Worm (Caenorhabditis elegans) whole organism, young adult: ENCODE data around the gene F26F4.9.
A peak's percentile ranks its signal among the peaks of the same experiment; 100 is the strongest.

Source experiments
- B0336.3 ChIP-seq: fragments of 200-800 bp; sonication (Bioruptor generic); IDR thresholded peaks from 2 replicates; pipeline ENCODE4 v1.3.6; 2022; ENCODE audit warnings: missing genetic modification characterization, missing compliant biosample characterization
- D2030.7 ChIP-seq: fragments of 200-800 bp; sonication (Bioruptor generic); IDR thresholded peaks from 2 replicates; pipeline ENCODE4 v1.3.6; 2022; ENCODE audit warnings: missing genetic modification reagents, missing genetic modification characterization, missing compliant biosample characterization
- F10E7.11 ChIP-seq: sonication (generic microtip); optimal IDR thresholded peaks from 2 replicates; lab custom pipeline; 2017; ENCODE audit warnings: mild to moderate bottlenecking, missing genetic modification characterization, moderate library complexity, missing compliant biosample characterization
- F23B12.7 ChIP-seq: sonication (generic microtip); optimal IDR thresholded peaks from 2 replicates; lab custom pipeline; 2017; ENCODE audit warnings: missing genetic modification characterization, mild to moderate bottlenecking, missing compliant biosample characterization, antibody characterized with exemption, moderate library complexity; ENCODE audit not compliant: insufficient read depth
- K11D2.4 ChIP-seq: fragments of 200-800 bp; sonication (Bioruptor generic); IDR thresholded peaks from 2 replicates; pipeline ENCODE4 v1.3.6; 2022; ENCODE audit warnings: missing genetic modification reagents, missing genetic modification characterization, missing compliant biosample characterization
- K12H6.12 ChIP-seq: fragments of 200-800 bp; sonication (Bioruptor generic); optimal IDR thresholded peaks from 2 replicates; lab custom pipeline; 2018; ENCODE audit warnings: mild to moderate bottlenecking, missing genetic modification characterization, missing compliant biosample characterization
- T26A5.8 ChIP-seq: sonication (generic microtip); optimal IDR thresholded peaks from 2 replicates; lab custom pipeline; 2016; ENCODE audit warnings: missing genetic modification characterization, missing compliant biosample characterization
- Y53F4B.3 ChIP-seq: fragments of 200-800 bp; sonication (Bioruptor generic); IDR thresholded peaks from 2 replicates; pipeline ENCODE4 v1.3.6; 2022; ENCODE audit warnings: missing genetic modification reagents, missing genetic modification characterization, missing compliant biosample characterization
- Y53G8AR.9 ChIP-seq: fragments of 200-800 bp; sonication (Bioruptor generic); conservative IDR thresholded peaks from 2 replicates; pipeline ENCODE4 v1.3.6; 2022; ENCODE audit warnings: missing genetic modification reagents, missing genetic modification characterization, missing compliant biosample characterization
- Y95B8A.8 ChIP-seq: fragments of 200-800 bp; sonication (Bioruptor generic); IDR thresholded peaks from 2 replicates; pipeline ENCODE4 v1.3.6; 2022; ENCODE audit warnings: missing genetic modification reagents, missing genetic modification characterization, missing compliant biosample characterization
- ama-1 ChIP-seq, 3 experiments: fragments of 150-350 bp in 1 of 3; sonication (generic microtip) in 2 of 3; optimal IDR thresholded peaks; 2 replicates each; lab custom pipeline; 2014 to 2018; ENCODE audit warnings: missing biosample characterization in 2 of 3, missing genetic modification characterization in 2 of 3, missing genetic modification reagents in 2 of 3
- athp-1 ChIP-seq: sonication (generic microtip); optimal IDR thresholded peaks from 2 replicates; lab custom pipeline; 2017; ENCODE audit warnings: mild to moderate bottlenecking, missing genetic modification characterization, missing compliant biosample characterization
- attf-6 ChIP-seq: fragments of 200-800 bp; sonication (Bioruptor generic); IDR thresholded peaks from 2 replicates; pipeline ENCODE4 v1.3.6; 2022; ENCODE audit warnings: missing genetic modification reagents, missing genetic modification characterization, missing compliant biosample characterization
- chd-7 ChIP-seq: sonication (generic microtip); optimal IDR thresholded peaks from 2 replicates; lab custom pipeline; 2016; ENCODE audit warnings: mild to moderate bottlenecking, missing genetic modification characterization, moderate library complexity, missing compliant biosample characterization
- dpl-1 ChIP-seq: fragments of 150-350 bp; optimal IDR thresholded peaks from 2 replicates; lab custom pipeline; 2014; ENCODE audit warnings: missing biosample characterization, missing genetic modification reagents, missing genetic modification characterization
- ets-4 ChIP-seq: fragments of 200-800 bp; sonication (Bioruptor generic); optimal IDR thresholded peaks from 2 replicates; lab custom pipeline; 2018; ENCODE audit warnings: mild to moderate bottlenecking, missing genetic modification characterization, missing compliant biosample characterization
- him-1 ChIP-seq: sonication (generic microtip); optimal IDR thresholded peaks from 2 replicates; lab custom pipeline; 2016; ENCODE audit warnings: missing genotype, missing genetic modification reagents, missing genetic modification characterization, missing compliant biosample characterization
- hsf-1 ChIP-seq: fragments of 200-800 bp; sonication (Bioruptor generic); IDR thresholded peaks from 2 replicates; pipeline ENCODE4 v1.3.6; 2022; ENCODE audit warnings: missing genetic modification reagents, missing genetic modification characterization, missing compliant biosample characterization
- lag-1 ChIP-seq: fragments of 200-800 bp; sonication (Bioruptor generic); IDR thresholded peaks from 2 replicates; pipeline ENCODE4 v1.3.6; 2022; ENCODE audit warnings: missing genetic modification reagents, missing genetic modification characterization, missing compliant biosample characterization
- let-526 ChIP-seq: fragments of 200-800 bp; sonication (Bioruptor generic); IDR thresholded peaks from 2 replicates; pipeline ENCODE4 v1.3.6; 2022; ENCODE audit warnings: missing genetic modification reagents, missing genetic modification characterization, missing compliant biosample characterization
- let-607 ChIP-seq, 2 experiments: fragments of 200-800 bp in 1 of 2; sonication (Bioruptor generic) in 1 of 2; sonication (generic microtip) in 1 of 2; optimal IDR thresholded peaks; 2 replicates each; lab custom pipeline; 2016 to 2018; ENCODE audit warnings: mild to moderate bottlenecking in 2 of 2, missing compliant biosample characterization in 2 of 2, missing genetic modification characterization in 2 of 2, moderate library complexity in 2 of 2, missing genotype in 1 of 2
- lin-35 ChIP-seq, 3 experiments: fragments of 150-350 bp in 2 of 3; sonication (generic microtip) in 1 of 3; optimal IDR thresholded peaks; 2 replicates each; lab custom pipeline; 2014 to 2018; ENCODE audit warnings: missing biosample characterization in 3 of 3, missing genetic modification characterization in 3 of 3, missing genetic modification reagents in 3 of 3
- lsl-1 ChIP-seq: fragments of 200-800 bp; sonication (Bioruptor generic); optimal IDR thresholded peaks from 2 replicates; lab custom pipeline; 2018; ENCODE audit warnings: mild to moderate bottlenecking, missing genetic modification characterization, moderate library complexity, missing compliant biosample characterization
- madf-6 ChIP-seq: fragments of 200-800 bp; sonication (Bioruptor generic); IDR thresholded peaks from 2 replicates; pipeline ENCODE4 v1.3.6; 2022; ENCODE audit warnings: missing genetic modification reagents, missing genetic modification characterization, missing compliant biosample characterization
- mes-4 ChIP-seq: sonication (generic microtip); optimal IDR thresholded peaks from 2 replicates; lab custom pipeline; 2016; ENCODE audit warnings: missing genotype, missing genetic modification characterization, missing compliant biosample characterization
- nhr-179 ChIP-seq: sonication (generic microtip); optimal IDR thresholded peaks from 2 replicates; lab custom pipeline; 2016; ENCODE audit warnings: mild to moderate bottlenecking, missing genetic modification characterization, missing compliant biosample characterization
- nhr-27 ChIP-seq: fragments of 200-800 bp; sonication (Bioruptor generic); optimal IDR thresholded peaks from 2 replicates; lab custom pipeline; 2018; ENCODE audit warnings: mild to moderate bottlenecking, missing genetic modification characterization, moderate library complexity, missing compliant biosample characterization
- nhr-90 ChIP-seq: sonication (generic microtip); optimal IDR thresholded peaks from 2 replicates; lab custom pipeline; 2016; ENCODE audit warnings: missing genotype, mild to moderate bottlenecking, missing genetic modification characterization, missing compliant biosample characterization
- pbrm-1 ChIP-seq: fragments of 200-800 bp; sonication (Bioruptor generic); IDR thresholded peaks from 2 replicates; pipeline ENCODE4 v1.3.6; 2022; ENCODE audit warnings: missing genetic modification reagents, missing genetic modification characterization, missing compliant biosample characterization
- pha-4 ChIP-seq: fragments of 150-350 bp; sonication (generic microtip); optimal IDR thresholded peaks from 2 replicates; lab custom pipeline; 2014; ENCODE audit warnings: missing biosample characterization, missing genetic modification reagents, missing genetic modification characterization
- rcor-1 ChIP-seq: fragments of 200-800 bp; sonication (Bioruptor generic); IDR thresholded peaks from 2 replicates; pipeline ENCODE4 v1.3.6; 2022; ENCODE audit warnings: missing genetic modification reagents, missing genetic modification characterization, missing compliant biosample characterization
- rec-8 ChIP-seq, 2 experiments: sonication (generic microtip); optimal IDR thresholded peaks; 2 replicates each; lab custom pipeline; 2016; ENCODE audit warnings: mild to moderate bottlenecking in 2 of 2, missing genetic modification characterization in 2 of 2, missing genetic modification reagents in 2 of 2, missing genotype in 2 of 2, missing biosample characterization in 1 of 2, missing compliant biosample characterization in 1 of 2, moderate library complexity in 1 of 2
- repo-1 ChIP-seq: sonication (generic microtip); optimal IDR thresholded peaks from 2 replicates; lab custom pipeline; 2017; ENCODE audit warnings: mild to moderate bottlenecking, missing genetic modification characterization, missing compliant biosample characterization
- rpc-1 ChIP-seq, 2 experiments: fragments of 150-350 bp in 1 of 2; sonication (generic microtip) in 1 of 2; optimal IDR thresholded peaks; 2 replicates each; lab custom pipeline; 2014 to 2018; ENCODE audit warnings: missing biosample characterization in 1 of 2, missing genetic modification characterization in 1 of 2, missing genetic modification reagents in 1 of 2, missing genotype in 1 of 2
- somi-1 ChIP-seq: fragments of 200-800 bp; sonication (Bioruptor generic); optimal IDR thresholded peaks from 2 replicates; lab custom pipeline; 2018; ENCODE audit warnings: mild to moderate bottlenecking, missing genetic modification characterization, missing compliant biosample characterization
- tbp1 ChIP-seq: fragments of 200-800 bp; sonication (Bioruptor generic); optimal IDR thresholded peaks from 2 replicates; lab custom pipeline; 2018; ENCODE audit warnings: mild to moderate bottlenecking, missing genetic modification characterization, missing compliant biosample characterization
- zfh-2 ChIP-seq: fragments of 200-800 bp; sonication (Bioruptor generic); conservative IDR thresholded peaks from 2 replicates; pipeline ENCODE4 v1.3.6; 2022; ENCODE audit warnings: missing genetic modification reagents, missing genetic modification characterization, missing compliant biosample characterization
- ztf-26 ChIP-seq: sonication (generic microtip); optimal IDR thresholded peaks from 2 replicates; lab custom pipeline; 2017; ENCODE audit warnings: missing genetic modification characterization, missing compliant biosample characterization
- ztf-3 ChIP-seq: fragments of 200-800 bp; sonication (Bioruptor generic); optimal IDR thresholded peaks from 2 replicates; lab custom pipeline; 2018; ENCODE audit warnings: mild to moderate bottlenecking, missing genetic modification characterization, missing compliant biosample characterization
- ztf-6 ChIP-seq: fragments of 200-800 bp; sonication (Bioruptor generic); IDR thresholded peaks from 2 replicates; pipeline ENCODE4 v1.3.6; 2022; ENCODE audit warnings: missing genetic modification reagents, missing genetic modification characterization, missing compliant biosample characterization

F26F4.9 gene

DNA sequence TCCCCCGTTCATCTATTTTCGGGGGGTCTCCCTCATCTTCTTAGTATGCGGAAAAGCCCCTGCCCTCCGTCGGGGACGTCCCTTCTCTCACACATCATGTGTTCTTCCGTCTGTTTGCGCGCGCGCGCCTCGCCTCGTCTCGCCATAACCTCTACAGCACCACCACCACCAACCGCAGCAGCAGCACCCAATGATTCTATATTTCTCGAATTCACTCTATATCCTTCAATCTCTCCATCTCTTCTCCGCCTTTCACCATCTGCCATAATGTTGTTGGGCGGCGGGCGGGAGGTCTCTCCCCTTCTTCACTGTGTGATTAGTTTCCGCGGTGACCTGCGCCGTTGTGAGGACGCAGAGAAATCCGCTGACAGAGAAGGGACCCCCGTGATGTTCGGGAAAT, 35.0 kb upstream of the F26F4.9 start (continued):
- TF ChIP-seq ztf-26 (tag; lab: Kevin White, UChicago): no peak
- peak; percentile 56; the same call in 1 of the 2 replicates for TF ChIP-seq B0336.3 (GFP tag; lab: Robert Waterston, UW)
- TF ChIP-seq hsf-1 (GFP tag; lab: Robert Waterston, UW): no peak
- TF ChIP-seq madf-6 (GFP tag; lab: Robert Waterston, UW): peak; percentile 45
- TF ChIP-seq Y53G8AR.9 (GFP tag; lab: Robert Waterston, UW): no peak
- TF ChIP-seq rec-8 (tag; optimal IDR thresholded peaks at IDR 0.05; lab: Kevin White, UChicago): no peak
- TF ChIP-seq lag-1 (GFP tag; lab: Robert Waterston, UW): no peak
- no peak for TF ChIP-seq athp-1 (tag; lab: Kevin White, UChicago)
- no peak for TF ChIP-seq repo-1 (tag; lab: Kevin White, UChicago)
- no peak for TF ChIP-seq tbp1 (GFP tag; lab: Kevin White, UChicago)
- TF ChIP-seq let-526 (GFP tag; lab: Robert Waterston, UW): no peak
- no peak for TF ChIP-seq ets-4 (GFP tag; lab: Kevin White, UChicago)
- TF ChIP-seq nhr-27 (tag; lab: Kevin White, UChicago): no peak
- TF ChIP-seq lsl-1 (GFP tag; lab: Kevin White, UChicago): no peak
- no peak for TF ChIP-seq lin-35 (GFP tag; optimal IDR thresholded peaks at IDR 0.05; lab: Kevin White, UChicago)
- peak; percentile 56 for TF ChIP-seq chd-7 (tag; lab: Kevin White, UChicago)
- no peak for TF ChIP-seq F10E7.11 (tag; lab: Kevin White, UChicago)
- TF ChIP-seq T26A5.8 (tag; lab: Kevin White, UChicago): no peak
- TF ChIP-seq F23B12.7: no peak
- no peak for TF ChIP-seq Y53F4B.3
- TF ChIP-seq rpc-1 (optimal IDR thresholded peaks at IDR 0.05; lab: Kevin White, UChicago): no peak
- TF ChIP-seq rpc-1 (tag; optimal IDR thresholded peaks at IDR 0.05; lab: Kevin White, UChicago): no peak
- peak; percentile 11; the same call in 1 of the 2 replicates for TF ChIP-seq ztf-6 (GFP tag; lab: Robert Waterston, UW)
- peak; percentile 5 for TF ChIP-seq him-1 (tag; lab: Kevin White, UChicago)
- no peak for TF ChIP-seq let-607 (tag; optimal IDR thresholded peaks at IDR 0.05; lab: Kevin White, UChicago)
- no peak for TF ChIP-seq somi-1 (GFP tag; lab: Kevin White, UChicago)
- 0 out of 2 replicates have a peak, but pooled peaks have one; percentile 15 for TF ChIP-seq rcor-1
- TF ChIP-seq mes-4: no peak
- no peak for TF ChIP-seq ztf-3 (GFP tag; lab: Kevin White, UChicago)
- TF ChIP-seq ama-1 (optimal IDR thresholded peaks at IDR 0.05; lab: Kevin White, UChicago): no peak
- TF ChIP-seq ama-1 (GFP tag; optimal IDR thresholded peaks at IDR 0.05; lab: Kevin White, UChicago): no peak
- TF ChIP-seq Y95B8A.8 (GFP tag; lab: Robert Waterston, UW): no peak
- TF ChIP-seq K12H6.12 (tag; lab: Kevin White, UChicago): no peak
- no peak for TF ChIP-seq K11D2.4 (GFP tag; lab: Robert Waterston, UW)
- TF ChIP-seq D2030.7 (GFP tag; lab: Robert Waterston, UW): no peak
- TF ChIP-seq zfh-2 (GFP tag; lab: Robert Waterston, UW): peak; percentile 87
- 0 out of 2 replicates have a peak, but pooled peaks have one; percentile 35 for TF ChIP-seq pbrm-1
- TF ChIP-seq attf-6 (GFP tag; lab: Robert Waterston, UW): no peak

ce11 chrIII:4944213-4944612, 31.9 kb upstream of the F26F4.9 start, which contains the start of gene ntl-9:
Gene ntl-9 (plus strand): TSS chrIII:4944513.
- TF ChIP-seq dpl-1 (no peak), nhr-179 (tag; lab: Kevin White, UChicago) (no peak), nhr-90 (tag; lab: Kevin White, UChicago) (no peak), pha-4 (tag; lab: Kevin White, UChicago) (no peak), lin-35 (GFP tag; optimal IDR thresholded peaks at IDR 0.05; lab: Kevin White, UChicago) (no peak)
- TF ChIP-seq, all 124 proteins: peak for 0
